Worm (Caenorhabditis elegans): ENCODE measurements around the gene F53A3.1.

F53A3.1 gene

ce11 chrIII:1921136-1921680, 22.2 kb downstream of the F53A3.1 start (continued):
- no peak for TF ChIP-seq mxl-1 (tag; optimal IDR thresholded peaks at IDR 0.05)
- TF ChIP-seq xnd-1 (tag; optimal IDR thresholded peaks at IDR 0.05): no peak
- TF ChIP-seq aptf-3 (GFP tag; IDR thresholded peaks at IDR 0.05): no peak
- no peak for TF ChIP-seq F10E7.11 (tag; optimal IDR thresholded peaks at IDR 0.05)
- no peak for TF ChIP-seq hrde-1 (tag; optimal IDR thresholded peaks at IDR 0.05; ENCODE audit: borderline replicate concordance)
- TF ChIP-seq gei-17 (GFP tag; optimal IDR thresholded peaks at IDR 0.05): peak; percentile 79
- no peak for TF ChIP-seq F57C9.4 (tag; optimal IDR thresholded peaks at IDR 0.05)
- TF ChIP-seq madf-8 (GFP tag; conservative IDR thresholded peaks at IDR 0.05): no peak
- peak; percentile 75 for TF ChIP-seq snpc-4 (GFP tag; optimal IDR thresholded peaks at IDR 0.05)
- TF ChIP-seq snpc-4 (tag; optimal IDR thresholded peaks at IDR 0.05): peak in 3 of 4 experiments; percentile 65 to 78 (median 74)
- TF ChIP-seq attf-6 (GFP tag; IDR thresholded peaks at IDR 0.05): no peak
- peak; percentile 20; the same call in 1 of the 2 replicates for TF ChIP-seq rcor-1 (GFP tag; IDR thresholded peaks at IDR 0.05)
- peak; percentile 70 for TF ChIP-seq lir-1 (GFP tag; conservative IDR thresholded peaks at IDR 0.05)
- TF ChIP-seq lin-40 (tag; optimal IDR thresholded peaks at IDR 0.05): peak; percentile 98
- TF ChIP-seq D2030.7 (GFP tag; IDR thresholded peaks at IDR 0.05): no peak
- TF ChIP-seq unc-62 (GFP tag; optimal IDR thresholded peaks at IDR 0.05): peak; percentile 46
- TF ChIP-seq B0019.2 (GFP tag; conservative IDR thresholded peaks at IDR 0.05): no peak
- peak; percentile 79 for TF ChIP-seq hmg-1.2 (GFP tag; IDR thresholded peaks at IDR 0.05)
- TF ChIP-seq efl-1 (GFP tag; optimal IDR thresholded peaks at IDR 0.05): no peak
- no peak for TF ChIP-seq ZK185.1 (tag; optimal IDR thresholded peaks at IDR 0.05; ENCODE audit: poor library complexity, severe bottlenecking)
- no peak for TF ChIP-seq ama-1 (optimal IDR thresholded peaks at IDR 0.05)
- TF ChIP-seq ama-1 (GFP tag; optimal IDR thresholded peaks at IDR 0.05): no peak
- no peak for TF ChIP-seq rpc-1 (optimal IDR thresholded peaks at IDR 0.05)
- TF ChIP-seq rpc-1 (tag; optimal IDR thresholded peaks at IDR 0.05): no peak
- no peak for TF ChIP-seq ceh-91 (GFP tag; IDR thresholded peaks at IDR 0.05)
- no peak for TF ChIP-seq mel-28 (tag; optimal IDR thresholded peaks at IDR 0.05; ENCODE audit: borderline replicate concordance)
- TF ChIP-seq lin-54 (GFP tag; optimal IDR thresholded peaks at IDR 0.05): peak; percentile 66
- no peak for TF ChIP-seq hlh-12 (tag; optimal IDR thresholded peaks at IDR 0.05)
- no peak for TF ChIP-seq C17E4.6 (GFP tag; IDR thresholded peaks at IDR 0.05)
- TF ChIP-seq let-526 (GFP tag; IDR thresholded peaks at IDR 0.05): no peak
- no peak for TF ChIP-seq snpc-1.1 (tag; optimal IDR thresholded peaks at IDR 0.05; ENCODE audit: insufficient read depth)
- TF ChIP-seq aptf-2 (GFP tag; conservative IDR thresholded peaks at IDR 0.05): no peak
- TF ChIP-seq dpff-1 (tag; optimal IDR thresholded peaks at IDR 0.05): no peak
- TF ChIP-seq dpl-1 (GFP tag; optimal IDR thresholded peaks at IDR 0.05): no peak
- no peak for TF ChIP-seq hsf-1 (GFP tag; IDR thresholded peaks at IDR 0.05)
- peak; percentile 89 for TF ChIP-seq K11D2.4 (GFP tag; IDR thresholded peaks at IDR 0.05)
- no peak for TF ChIP-seq ceh-40 (GFP tag; IDR thresholded peaks at IDR 0.05)
- TF ChIP-seq ceh-58 (GFP tag; IDR thresholded peaks at IDR 0.05): no peak
- peak; percentile 54 for TF ChIP-seq T07F8.4 (tag; optimal IDR thresholded peaks at IDR 0.05)
- peak; percentile 98 for TF ChIP-seq chd-7 (tag; optimal IDR thresholded peaks at IDR 0.05)
- peak; percentile 47; the same call in 1 of the 2 replicates for TF ChIP-seq Y53G8AR.9 (GFP tag; conservative IDR thresholded peaks at IDR 0.05)
- no peak for TF ChIP-seq ccch-3 (GFP tag; optimal IDR thresholded peaks at IDR 0.05)
- no peak for TF ChIP-seq nfya-1 (tag; optimal IDR thresholded peaks at IDR 0.05; ENCODE audit: borderline replicate concordance, insufficient read depth)
- TF ChIP-seq fkh-3 (tag; optimal IDR thresholded peaks at IDR 0.05): no peak
- TF ChIP-seq ceh-100 (GFP tag; IDR thresholded peaks at IDR 0.05): no peak
- TF ChIP-seq hlh-26 (GFP tag; conservative IDR thresholded peaks at IDR 0.05): no peak
- TF ChIP-seq cebp-2 (GFP tag; IDR thresholded peaks at IDR 0.05): no peak
- TF ChIP-seq nhr-27 (tag; optimal IDR thresholded peaks at IDR 0.05): peak; percentile 37
- TF ChIP-seq Y67H2A.10 (GFP tag; conservative IDR thresholded peaks at IDR 0.05): no peak
- TF ChIP-seq F37B4.10 (GFP tag; IDR thresholded peaks at IDR 0.05): no peak
